Worm (Caenorhabditis elegans) whole organism, mixed stage, embryonic: ENCODE measurements around the gene Y32F6B.1.

Experiments used
- M03D4.4 ChIP-seq: sonication (generic microtip); optimal IDR thresholded peaks from 2 replicates; lab custom pipeline; 2017; ENCODE audit warnings: mild to moderate bottlenecking, missing genetic modification characterization, missing compliant biosample characterization
- bed-3 ChIP-seq: fragments of 200-800 bp; sonication (Bioruptor generic); optimal IDR thresholded peaks from 3 replicates; lab custom pipeline; 2018; ENCODE audit warnings: mild to moderate bottlenecking, missing genetic modification characterization, moderate library complexity, missing compliant biosample characterization
- blmp-1 ChIP-seq: fragments of 150-350 bp; optimal IDR thresholded peaks from 2 replicates; lab custom pipeline; 2014; ENCODE audit warnings: missing biosample characterization, missing genetic modification characterization
- ceh-43 ChIP-seq: fragments of 200-800 bp; sonication (Bioruptor generic); optimal IDR thresholded peaks from 2 replicates; lab custom pipeline; 2018; ENCODE audit warnings: mild to moderate bottlenecking, missing genetic modification characterization, moderate library complexity, missing compliant biosample characterization
- ceh-83 ChIP-seq: fragments of 200-800 bp; sonication (Bioruptor generic); optimal IDR thresholded peaks from 2 replicates; lab custom pipeline; 2018; ENCODE audit warnings: mild to moderate bottlenecking, missing genetic modification characterization, missing compliant biosample characterization
- ces-1 ChIP-seq: fragments of 150-350 bp; optimal IDR thresholded peaks from 2 replicates; lab custom pipeline; 2014; ENCODE audit warnings: missing biosample characterization, missing genetic modification reagents, missing genetic modification characterization
- cnd-1 ChIP-seq: fragments of 200-800 bp; sonication (Bioruptor generic); optimal IDR thresholded peaks from 2 replicates; lab custom pipeline; 2018; ENCODE audit warnings: mild to moderate bottlenecking, missing genetic modification characterization, missing compliant biosample characterization
- elt-1 ChIP-seq: sonication (generic microtip); optimal IDR thresholded peaks from 2 replicates; lab custom pipeline; 2017; ENCODE audit warnings: missing genetic modification characterization, mild to moderate bottlenecking, missing compliant biosample characterization, antibody characterized with exemption, moderate library complexity, borderline replicate concordance; ENCODE audit not compliant: insufficient read depth
- elt-3 ChIP-seq: fragments of 150-350 bp; optimal IDR thresholded peaks from 2 replicates; lab custom pipeline; 2014; ENCODE audit warnings: missing biosample characterization, missing genetic modification characterization
- flh-1 ChIP-seq: fragments of 200-800 bp; sonication (Bioruptor generic); optimal IDR thresholded peaks from 2 replicates; lab custom pipeline; 2018; ENCODE audit warnings: mild to moderate bottlenecking, missing genetic modification characterization, moderate library complexity, missing compliant biosample characterization
- ham-2 ChIP-seq: fragments of 200-800 bp; sonication (Bioruptor generic); optimal IDR thresholded peaks from 2 replicates; lab custom pipeline; 2018; ENCODE audit warnings: mild to moderate bottlenecking, missing genetic modification characterization, missing compliant biosample characterization
- hlh-1 ChIP-seq: fragments of 150-350 bp; optimal IDR thresholded peaks from 2 replicates; lab custom pipeline; 2014; ENCODE audit warnings: missing biosample characterization, missing genetic modification reagents, missing genetic modification characterization
- lin-13 ChIP-seq: fragments of 150-350 bp; optimal IDR thresholded peaks from 2 replicates; lab custom pipeline; 2014; ENCODE audit warnings: missing biosample characterization, missing genetic modification characterization
- lin-32 ChIP-seq: fragments of 200-800 bp; sonication (Bioruptor generic); optimal IDR thresholded peaks from 2 replicates; lab custom pipeline; 2018; ENCODE audit warnings: mild to moderate bottlenecking, missing genetic modification characterization, missing compliant biosample characterization
- lsy-2 ChIP-seq: fragments of 150-350 bp; optimal IDR thresholded peaks from 2 replicates; lab custom pipeline; 2014; ENCODE audit warnings: missing biosample characterization, missing genetic modification characterization
- mab-5 ChIP-seq: fragments of 150-350 bp; optimal IDR thresholded peaks from 2 replicates; lab custom pipeline; 2014; ENCODE audit warnings: missing biosample characterization, missing genetic modification characterization
- mep-1 ChIP-seq: fragments of 150-350 bp; optimal IDR thresholded peaks from 2 replicates; lab custom pipeline; 2017; ENCODE audit warnings: missing biosample characterization, missing genetic modification reagents, missing genetic modification characterization, inconsistent platforms
- mls-2 ChIP-seq: sonication (generic microtip); optimal IDR thresholded peaks from 2 replicates; lab custom pipeline; 2016; ENCODE audit warnings: mild to moderate bottlenecking, missing genetic modification characterization, moderate library complexity, missing compliant biosample characterization
- nhr-2 ChIP-seq: fragments of 150-350 bp; optimal IDR thresholded peaks from 2 replicates; lab custom pipeline; 2014; ENCODE audit warnings: missing biosample characterization, missing genetic modification characterization
- nhr-237 ChIP-seq: fragments of 150-350 bp; optimal IDR thresholded peaks from 2 replicates; lab custom pipeline; 2014; ENCODE audit warnings: missing biosample characterization, missing genetic modification characterization
- nhr-28 ChIP-seq: fragments of 150-350 bp; optimal IDR thresholded peaks from 2 replicates; lab custom pipeline; 2014; ENCODE audit warnings: missing biosample characterization, missing genetic modification characterization
- nhr-76 ChIP-seq: sonication (generic microtip); optimal IDR thresholded peaks from 2 replicates; lab custom pipeline; 2017; ENCODE audit warnings: missing biosample characterization, missing genetic modification characterization
- pha-4 ChIP-seq: fragments of 150-350 bp; optimal IDR thresholded peaks from 2 replicates; lab custom pipeline; 2018; ENCODE audit warnings: missing biosample characterization, missing genetic modification reagents, missing genetic modification characterization
- snpc-4 ChIP-seq: fragments of 150-350 bp; optimal IDR thresholded peaks from 2 replicates; lab custom pipeline; 2014; ENCODE audit warnings: missing biosample characterization, missing genetic modification characterization
- tbx-8 ChIP-seq: fragments of 200-800 bp; sonication (Bioruptor generic); optimal IDR thresholded peaks from 2 replicates; lab custom pipeline; 2018; ENCODE audit warnings: mild to moderate bottlenecking, missing genetic modification characterization, moderate library complexity, missing compliant biosample characterization
- unc-120 ChIP-seq: sonication (generic microtip); optimal IDR thresholded peaks from 2 replicates; lab custom pipeline; 2017; ENCODE audit warnings: missing genetic modification characterization, missing compliant biosample characterization; ENCODE audit not compliant: poor library complexity, severe bottlenecking
- unc-39 ChIP-seq: fragments of 150-350 bp; optimal IDR thresholded peaks from 2 replicates; lab custom pipeline; 2014; ENCODE audit warnings: missing biosample characterization, missing genetic modification characterization
- unc-62 ChIP-seq: fragments of 150-350 bp; optimal IDR thresholded peaks from 2 replicates; lab custom pipeline; 2014; ENCODE audit warnings: missing biosample characterization, missing genetic modification reagents, missing genetic modification characterization
- zip-8 ChIP-seq: fragments of 150-350 bp; optimal IDR thresholded peaks from 2 replicates; lab custom pipeline; 2014; ENCODE audit warnings: missing biosample characterization, missing genetic modification characterization

Gene Y32F6B.1

DNA sequence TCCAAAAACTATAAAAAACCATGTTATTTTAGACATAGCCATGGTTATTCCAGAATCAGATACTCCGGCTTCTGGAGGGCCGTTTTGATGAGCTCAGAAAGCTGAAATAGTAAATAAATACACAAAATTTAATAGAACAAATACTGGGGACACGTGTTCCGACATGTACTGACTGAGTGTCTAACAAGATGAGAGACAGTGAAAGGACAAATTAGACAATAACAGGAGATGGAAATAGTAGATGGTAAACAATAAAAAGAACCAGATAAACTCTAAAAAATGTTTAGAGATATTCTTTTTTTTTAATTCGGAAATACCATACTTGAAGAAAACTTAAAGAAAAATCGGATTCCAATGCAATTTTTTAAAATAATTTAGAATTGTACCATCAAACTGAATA is at the start of gene Y32F6B.1:
Gene Y32F6B.1, minus strand, starts transcription at position 101 of the 400 bp plus-strand sequence.
- TF ChIP-seq unc-62 (GFP tag; lab: Kevin White, UChicago) = no peak
- TF ChIP-seq zip-8 (tag; lab: Kevin White, UChicago) = no peak
- no peak for TF ChIP-seq lin-32 (GFP tag; lab: Kevin White, UChicago)
- TF ChIP-seq pha-4 (tag; lab: Kevin White, UChicago) = no peak
- TF ChIP-seq lsy-2 = no peak
- no peak for TF ChIP-seq mab-5 (tag; lab: Kevin White, UChicago)
- no peak for TF ChIP-seq ceh-83
- TF ChIP-seq ceh-43 (GFP tag; lab: Kevin White, UChicago) = no peak
- no peak for TF ChIP-seq elt-3 (tag; lab: Kevin White, UChicago)
- TF ChIP-seq unc-39 = no peak
- no peak for TF ChIP-seq lin-13 (tag; lab: Kevin White, UChicago)
- no peak for TF ChIP-seq blmp-1 (tag; lab: Kevin White, UChicago)
- no peak for TF ChIP-seq ces-1
- no peak for TF ChIP-seq bed-3 (GFP tag; lab: Kevin White, UChicago)
- TF ChIP-seq ham-2 (GFP tag; lab: Kevin White, UChicago) = no peak
- TF ChIP-seq nhr-2 (tag; lab: Kevin White, UChicago) = no peak
- no peak for TF ChIP-seq unc-120 (tag; lab: Kevin White, UChicago)
- TF ChIP-seq cnd-1 (tag; lab: Kevin White, UChicago) = no peak

ce11 chrV:10532725-10533124 is 48.2 kb upstream of the Y32F6B.1 start, which contains the start of gene txt-10:
txt-10 (minus strand) TSS chrV:10532825.
- TF ChIP-seq zip-8 (tag; lab: Kevin White, UChicago) = no peak
- TF ChIP-seq hlh-1 (tag; lab: Kevin White, UChicago) = no peak
- TF ChIP-seq lin-32 (GFP tag; lab: Kevin White, UChicago) = no peak
- no peak for TF ChIP-seq blmp-1 (tag; lab: Kevin White, UChicago)
- TF ChIP-seq pha-4 (tag; lab: Kevin White, UChicago) = no peak
- TF ChIP-seq ces-1 = no peak
- TF ChIP-seq snpc-4 (tag; lab: Kevin White, UChicago) = no peak
- TF ChIP-seq bed-3 (GFP tag; lab: Kevin White, UChicago) = no peak
- no peak for TF ChIP-seq nhr-237 (tag; lab: Kevin White, UChicago)
- TF ChIP-seq nhr-76 = no peak
- TF ChIP-seq M03D4.4 (tag; lab: Kevin White, UChicago) = no peak
- no peak for TF ChIP-seq tbx-8 (GFP tag; lab: Kevin White, UChicago)
- TF ChIP-seq, all 35 proteins: peak for 0

- TF ChIP-seq blmp-1 (tag; lab: Kevin White, UChicago) = no peak
- TF ChIP-seq ceh-83 = no peak
- TF ChIP-seq mls-2 = no peak
- TF ChIP-seq hlh-1 (tag; lab: Kevin White, UChicago) = no peak
- no peak for TF ChIP-seq zip-8 (tag; lab: Kevin White, UChicago)
- no peak for TF ChIP-seq tbx-8 (GFP tag; lab: Kevin White, UChicago)
- no peak for TF ChIP-seq mab-5 (tag; lab: Kevin White, UChicago)
- TF ChIP-seq ceh-43 (GFP tag; lab: Kevin White, UChicago) = no peak
- no peak for TF ChIP-seq flh-1 (GFP tag; lab: Kevin White, UChicago)
- no peak for TF ChIP-seq pha-4 (tag; lab: Kevin White, UChicago)
Observed at ce11 chrV:10529600-10529999, 45.1 kb upstream of the Y32F6B.1 start.

DNA sequence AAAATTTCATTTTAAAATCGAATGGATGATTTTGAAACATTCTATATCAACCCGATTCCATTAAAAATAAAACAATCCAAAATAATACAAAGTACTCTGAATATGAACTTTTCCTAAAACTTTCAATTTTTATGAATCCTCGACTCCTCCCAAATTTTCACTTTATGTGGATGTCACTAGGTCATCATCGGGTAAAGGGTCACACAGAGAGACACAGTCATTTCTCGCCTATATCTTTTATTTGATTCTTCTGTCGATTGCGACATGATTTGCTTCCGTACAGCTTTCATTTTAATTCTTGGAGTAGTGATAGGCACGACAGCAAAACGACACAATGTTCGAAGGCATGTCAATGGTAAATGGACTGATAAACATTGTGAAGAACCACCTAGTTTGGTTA is 44.0 kb upstream of the Y32F6B.1 start, which contains the start of gene F25D1.3:
Gene F25D1.3, plus strand, starts transcription at position 225 of the 400 bp plus-strand sequence.
- no peak for TF ChIP-seq lin-13 (tag; lab: Kevin White, UChicago)
- TF ChIP-seq zip-8 (tag; lab: Kevin White, UChicago) = no peak
- TF ChIP-seq hlh-1 (tag; lab: Kevin White, UChicago) = no peak
- TF ChIP-seq blmp-1 (tag; lab: Kevin White, UChicago) = no peak
- no peak for TF ChIP-seq flh-1 (GFP tag; lab: Kevin White, UChicago)
- TF ChIP-seq ceh-83 = no peak
- TF ChIP-seq elt-3 (tag; lab: Kevin White, UChicago) = no peak
- no peak for TF ChIP-seq snpc-4 (tag; lab: Kevin White, UChicago)
- no peak for TF ChIP-seq pha-4 (tag; lab: Kevin White, UChicago)
- no peak for TF ChIP-seq unc-62 (GFP tag; lab: Kevin White, UChicago)
- no peak for TF ChIP-seq M03D4.4 (tag; lab: Kevin White, UChicago)
- no peak for TF ChIP-seq unc-39
- TF ChIP-seq lin-32 (GFP tag; lab: Kevin White, UChicago) = no peak
- no peak for TF ChIP-seq nhr-76
- no peak for TF ChIP-seq nhr-28 (tag; lab: Kevin White, UChicago)
- TF ChIP-seq ceh-43 (GFP tag; lab: Kevin White, UChicago) = no peak
- no peak for TF ChIP-seq nhr-2 (tag; lab: Kevin White, UChicago)

DNA sequence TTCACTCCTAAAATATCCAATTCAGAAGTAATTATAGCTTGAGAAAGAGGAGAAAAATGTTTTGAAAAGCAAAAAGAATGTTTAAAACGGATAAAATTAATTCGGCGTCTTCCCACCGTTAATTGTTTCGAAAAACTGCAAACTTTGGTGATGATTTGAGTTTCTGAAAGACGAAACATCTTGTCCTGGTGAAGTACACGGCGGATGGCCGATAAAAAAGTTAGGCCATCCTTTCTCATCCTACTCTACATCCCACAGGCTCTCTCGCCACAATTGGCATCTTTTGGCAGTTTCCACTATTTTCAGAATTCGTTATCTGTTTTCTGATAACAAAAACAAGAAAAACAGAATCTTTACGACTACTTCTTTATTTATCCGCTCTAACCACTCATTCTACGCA is 41.4 kb upstream of the Y32F6B.1 start, which contains the start of the genes C35A5.8 and hda-11:
Gene C35A5.8, minus strand, starts transcription at position 7 of the 400 bp plus-strand sequence.
Gene hda-11, plus strand, starts transcription at position 283 of the 400 bp plus-strand sequence.
- TF ChIP-seq lsy-2 (peak; percentile 25), mep-1 (peak; percentile 2), unc-120 (tag; lab: Kevin White, UChicago) (peak; percentile 46), flh-1 (GFP tag; lab: Kevin White, UChicago) (no peak), ham-2 (GFP tag; lab: Kevin White, UChicago) (no peak), lin-32 (GFP tag; lab: Kevin White, UChicago) (no peak), elt-1 (tag; lab: Kevin White, UChicago) (no peak), unc-39 (no peak), mls-2 (no peak), ces-1 (no peak), cnd-1 (tag; lab: Kevin White, UChicago) (no peak)
